Worm (Caenorhabditis elegans): ENCODE data around the gene maa-1.
A peak's percentile ranks its signal among the peaks of the same experiment; 100 is the strongest.

maa-1 gene

DNA sequence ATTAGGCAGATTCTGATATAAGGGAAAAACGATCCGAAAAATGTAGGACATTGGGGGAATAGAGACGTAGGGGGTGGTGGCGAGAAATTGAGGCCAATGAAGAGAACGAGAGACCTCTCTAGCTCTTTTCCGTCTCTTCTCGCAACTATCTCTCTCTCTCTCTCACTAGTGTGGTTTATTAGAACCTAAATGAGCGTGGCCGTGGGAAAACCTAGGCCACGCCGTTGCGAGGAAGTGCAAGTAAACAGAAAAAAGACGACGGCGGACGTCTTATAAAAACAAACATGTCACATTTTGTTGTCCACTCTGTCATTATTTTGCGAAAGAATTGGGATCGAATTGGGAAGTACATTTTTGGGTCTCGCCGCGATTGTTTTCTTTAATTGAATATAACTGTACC is 47.7 kb upstream of the maa-1 start (continued):
- TF ChIP-seq ceh-82 (tag; optimal IDR thresholded peaks at IDR 0.05) (no peak), ztf-7 (tag; optimal IDR thresholded peaks at IDR 0.05) (no peak), ceh-44 (GFP tag; IDR thresholded peaks at IDR 0.05) (peak; percentile 79; the same call in 1 of the 2 replicates), lin-15B (tag; optimal IDR thresholded peaks at IDR 0.05) (no peak), lsy-2 (tag; optimal IDR thresholded peaks at IDR 0.05) (peak; percentile 72 to 91), mdt-29 (GFP tag; IDR thresholded peaks at IDR 0.05) (no peak), ama-1 (optimal IDR thresholded peaks at IDR 0.05) (no peak), ceh-28 (tag; optimal IDR thresholded peaks at IDR 0.05) (no peak), duxl-1 (tag; optimal IDR thresholded peaks at IDR 0.05; ENCODE audit: poor library complexity) (peak; percentile 63), dmd-8 (GFP tag; IDR thresholded peaks at IDR 0.05) (no peak), unc-62 (GFP tag; optimal IDR thresholded peaks at IDR 0.05 in 1 of 2) (peak in 1 of 2 experiments; percentile 48), unc-62 (tag; optimal IDR thresholded peaks at IDR 0.05) (no peak), Y5F2A.4 (GFP tag; optimal IDR thresholded peaks at IDR 0.05) (no peak), mdl-1 (tag; optimal IDR thresholded peaks at IDR 0.05) (peak in 1 of 2 experiments; percentile 74), Y105C5A.15 (GFP tag; IDR thresholded peaks at IDR 0.05) (no peak), F49E8.2 (tag; optimal IDR thresholded peaks at IDR 0.05; ENCODE audit: borderline replicate concordance) (no peak), zip-2 (tag; optimal IDR thresholded peaks at IDR 0.05) (no peak), attf-4 (tag; optimal IDR thresholded peaks at IDR 0.05) (no peak), mes-2 (tag; optimal IDR thresholded peaks at IDR 0.05; ENCODE audit: poor library complexity, severe bottlenecking) (peak; percentile 97), unc-130 (GFP tag; optimal IDR thresholded peaks at IDR 0.05) (no peak), Y75B8A.6 (GFP tag; IDR thresholded peaks at IDR 0.05) (no peak), ceh-32 (tag; optimal IDR thresholded peaks at IDR 0.05; ENCODE audit: poor library complexity) (no peak), spr-3 (GFP tag; optimal IDR thresholded peaks at IDR 0.05) (peak; percentile 43), snpc-4 (tag; optimal IDR thresholded peaks at IDR 0.05) (peak; percentile 61), aly-2 (tag; optimal IDR thresholded peaks at IDR 0.05) (no peak), lir-3 (tag; optimal IDR thresholded peaks at IDR 0.05) (no peak), gei-8 (GFP tag; optimal IDR thresholded peaks at IDR 0.05) (peak; percentile 14), lin-13 (GFP tag; optimal IDR thresholded peaks at IDR 0.05) (peak; percentile 84), hlh-11 (tag; optimal IDR thresholded peaks at IDR 0.05) (peak; percentile 87), daf-8 (GFP tag; IDR thresholded peaks at IDR 0.05) (no peak), mep-1 (tag; optimal IDR thresholded peaks at IDR 0.05) (peak; percentile 92), fkh-10 (GFP tag; optimal IDR thresholded peaks at IDR 0.05) (peak; percentile 58), madf-9 (GFP tag; conservative IDR thresholded peaks at IDR 0.05) (peak; percentile 65), nhr-76 (tag; optimal IDR thresholded peaks at IDR 0.05) (no peak), hmg-1.1 (GFP tag; IDR thresholded peaks at IDR 0.05) (peak; percentile 86), nhr-25 (tag; optimal IDR thresholded peaks at IDR 0.05; ENCODE audit: borderline replicate concordance, insufficient read depth) (no peak), egl-43 (GFP tag; IDR thresholded peaks at IDR 0.05) (0 out of 2 replicates have a peak, but pooled peaks have one; percentile 23), unc-39 (tag; optimal IDR thresholded peaks at IDR 0.05) (no peak), dmd-6 (GFP tag; IDR thresholded peaks at IDR 0.05) (peak; percentile 84), F26F4.8 (GFP tag; conservative IDR thresholded peaks at IDR 0.05) (no peak), T20F7.1 (GFP tag; optimal IDR thresholded peaks at IDR 0.05) (no peak), Y48G9A.11 (GFP tag; IDR thresholded peaks at IDR 0.05) (no peak), jun-1 (tag; optimal IDR thresholded peaks at IDR 0.05) (peak; percentile 9), F44E2.7 (GFP tag; IDR thresholded peaks at IDR 0.05) (no peak), spr-1 (tag; optimal IDR thresholded peaks at IDR 0.05) (peak; percentile 50), saeg-2 (GFP tag; IDR thresholded peaks at IDR 0.05) (no peak), pqm-1 (tag; optimal IDR thresholded peaks at IDR 0.05) (peak; percentile 27), nhr-77 (tag; optimal IDR thresholded peaks at IDR 0.05) (peak; percentile 74), ZK337.2 (GFP tag; IDR thresholded peaks at IDR 0.05) (peak; percentile 36; the same call in 1 of the 2 replicates), nhr-28 (tag; optimal IDR thresholded peaks at IDR 0.05) (peak; percentile 85), nhr-111 (GFP tag; optimal IDR thresholded peaks at IDR 0.05) (no peak), vab-7 (GFP tag; IDR thresholded peaks at IDR 0.05) (0 out of 2 replicates have a peak, but pooled peaks have one; percentile 32)

Measured in whole organism, L4 larva.